Fruit fly (Drosophila melanogaster): ENCODE data around the gene CG14315.
A peak's percentile ranks its signal among the peaks of the same experiment; 100 is the strongest.

CG14315 gene

DNA sequence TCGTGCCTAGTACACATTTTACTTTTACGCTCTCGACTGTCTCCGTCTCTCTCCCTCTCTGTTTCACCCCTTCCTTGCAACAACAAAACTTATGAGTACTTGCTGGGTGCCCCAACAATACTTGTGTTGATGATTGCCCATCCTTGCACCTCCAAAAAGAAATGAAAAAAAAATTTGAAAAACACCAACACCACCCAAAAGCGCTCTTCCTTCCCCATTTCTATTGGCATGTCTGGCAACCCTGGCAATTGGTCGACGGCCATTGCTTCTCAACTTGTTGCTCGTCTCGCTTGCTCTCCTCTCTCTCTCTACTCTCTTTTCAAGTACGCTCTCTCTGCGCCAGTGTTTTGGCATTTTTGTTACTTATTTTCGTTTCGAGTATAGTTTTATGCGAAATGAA is 9.9 kb downstream of the CG14315 start (continued):
- TF ChIP-seq dmrt11E (tag; optimal IDR thresholded peaks at IDR 0.05) (no peak), CG7271 (tag; optimal IDR thresholded peaks at IDR 0.05) (no peak), gro (GFP tag; optimal IDR thresholded peaks at IDR 0.05) (no peak), toy (GFP tag; IDR thresholded peaks at IDR 0.05) (no peak), CG11560 (tag; IDR thresholded peaks at IDR 0.05) (no peak), C15 (GFP tag; IDR thresholded peaks at IDR 0.05) (no peak), CG8478 (optimal IDR thresholded peaks at IDR 0.05) (no peak), CG3065 (GFP tag; optimal IDR thresholded peaks at IDR 0.05) (no peak), Hr39 (optimal IDR thresholded peaks at IDR 0.05) (no peak), amos (GFP tag; IDR thresholded peaks at IDR 0.05; ENCODE audit: partially characterized antibody) (no peak), zen2 (GFP tag; IDR thresholded peaks at IDR 0.05; ENCODE audit: partially characterized antibody) (peak; percentile 25; the same call in 1 of the 3 replicates), CG1602 (GFP tag; optimal IDR thresholded peaks at IDR 0.05) (no peak), CG4424 (GFP tag; optimal IDR thresholded peaks at IDR 0.05) (no peak), CG2678 (tag; optimal IDR thresholded peaks at IDR 0.05) (peak; percentile 56), Blimp-1 (GFP tag; optimal IDR thresholded peaks at IDR 0.05) (no peak), CG9797 (GFP tag; optimal IDR thresholded peaks at IDR 0.05) (no peak), CoRest (tag; optimal IDR thresholded peaks at IDR 0.05) (peak; percentile 39), CG32767 (GFP tag; IDR thresholded peaks at IDR 0.05) (no peak), bigmax (GFP tag; optimal IDR thresholded peaks at IDR 0.05) (no peak), aop (GFP tag; IDR thresholded peaks at IDR 0.05) (no peak), CG4730 (GFP tag; IDR thresholded peaks at IDR 0.05) (no peak), CG10366 (GFP tag; IDR thresholded peaks at IDR 0.05) (no peak), Atf6 (GFP tag; IDR thresholded peaks at IDR 0.05) (no peak), CG10274 (GFP tag; optimal IDR thresholded peaks at IDR 0.05) (no peak), ham (GFP tag; IDR thresholded peaks at IDR 0.05) (no peak), pnt (GFP tag; optimal IDR thresholded peaks at IDR 0.05) (no peak), CG13624 (GFP tag; optimal IDR thresholded peaks at IDR 0.05) (peak; percentile 10), CG3281 (GFP tag; optimal IDR thresholded peaks at IDR 0.05) (peak; percentile 40), Hmr (GFP tag; optimal IDR thresholded peaks at IDR 0.05) (peak; percentile 38), CG10209 (GFP tag; optimal IDR thresholded peaks at IDR 0.05) (peak; percentile 4), klu (GFP tag; IDR thresholded peaks at IDR 0.05) (no peak), Sry-δ (GFP tag; optimal IDR thresholded peaks at IDR 0.05) (peak; percentile 22), CG7839 (tag; optimal IDR thresholded peaks at IDR 0.05) (peak; percentile 23), jigr1 (GFP tag; IDR thresholded peaks at IDR 0.05) (no peak), CG2712 (tag; optimal IDR thresholded peaks at IDR 0.05) (no peak), E2f1 (GFP tag; IDR thresholded peaks at IDR 0.05) (no peak), sr (GFP tag; IDR thresholded peaks at IDR 0.05) (no peak), disco-r (GFP tag; optimal IDR thresholded peaks at IDR 0.05) (no peak), CG2875 (GFP tag; optimal IDR thresholded peaks at IDR 0.05) (no peak), Poxn (GFP tag; IDR thresholded peaks at IDR 0.05) (no peak), Taf1 (GFP tag; IDR thresholded peaks at IDR 0.05) (0 out of 2 replicates have a peak, but pooled peaks have one; percentile 7), CG1792 (GFP tag; optimal IDR thresholded peaks at IDR 0.05) (no peak), zf30C (GFP tag; optimal IDR thresholded peaks at IDR 0.05) (no peak), ttk (GFP tag; IDR thresholded peaks at IDR 0.05) (no peak), Dip2 (GFP tag; IDR thresholded peaks at IDR 0.05) (no peak), CG6254 (GFP tag; optimal IDR thresholded peaks at IDR 0.05) (no peak), scrt (GFP tag; optimal IDR thresholded peaks at IDR 0.05) (peak; percentile 99), ash1 (GFP tag; optimal IDR thresholded peaks at IDR 0.05) (no peak), CG42726 (GFP tag; IDR thresholded peaks at IDR 0.05; ENCODE audit: partially characterized antibody) (no peak), lilli (GFP tag; optimal IDR thresholded peaks at IDR 0.05) (peak; percentile 11), dysf (GFP tag; IDR thresholded peaks at IDR 0.05) (peak; percentile 36; the same call in 1 of the 3 replicates), danr (GFP tag; IDR thresholded peaks at IDR 0.05) (no peak), sens-2 (GFP tag; IDR thresholded peaks at IDR 0.05) (0 out of 2 replicates have a peak, but pooled peaks have one; percentile 13)

Data from whole organism, embryonic.